Fruit fly (Drosophila melanogaster) whole organism: ENCODE data around the gene CG31676.

Experiments
- CG8478 ChIP-seq: fragments of >200 bp; optimal IDR thresholded peaks from 2 replicates; lab custom pipeline; 2018; ENCODE audit warnings: inconsistent platforms
- pan ChIP-seq: fragments of >200 bp; optimal IDR thresholded peaks from 2 replicates; lab custom pipeline; 2017
- psq ChIP-seq: fragments of >200 bp; optimal IDR thresholded peaks from 2 replicates; lab custom pipeline; 2017

DNA sequence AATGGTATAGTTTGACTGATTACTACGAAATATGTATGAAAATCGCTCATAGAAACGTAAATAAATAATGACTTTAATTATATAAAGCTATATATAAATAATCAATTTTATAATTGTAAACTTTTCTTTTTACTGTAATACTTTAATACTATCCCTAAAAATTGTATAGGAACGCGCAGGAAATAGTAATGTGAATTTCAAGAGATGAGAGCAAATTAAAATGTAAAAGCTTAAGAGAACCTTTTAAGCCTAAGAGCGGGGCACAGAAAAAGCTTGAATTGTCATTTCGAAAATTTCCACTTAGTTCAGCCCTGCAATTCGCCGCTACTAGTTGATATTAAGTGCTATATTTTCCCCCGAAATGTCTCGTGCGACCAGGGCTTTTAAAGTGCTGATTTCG is 11.2 kb upstream of the CG31676 start, which contains the start of gene CG31673:
- TF ChIP-seq CG8478 (lab: Kevin White, UChicago): no peak
- no peak for TF ChIP-seq psq
- no peak for TF ChIP-seq pan (lab: Kevin White, UChicago)
